Worm (Caenorhabditis elegans) whole organism, L2 larva: Measurements from ENCODE around the gene comt-1.
"Not testable (repeated sequence)": the region's sequence is repeated elsewhere in the genome, so short reads cannot be mapped to it uniquely, and the experiment has no call there.

ENCODE experiments used
- C34F6.9 ChIP-seq: fragments of 150-350 bp; optimal IDR thresholded peaks from 2 replicates; lab custom pipeline; 2014; ENCODE audit warnings: missing biosample characterization, missing genetic modification characterization
- F13H6.1 ChIP-seq: sonication (generic microtip); optimal IDR thresholded peaks from 2 replicates; lab custom pipeline; 2016; ENCODE audit warnings: missing genetic modification characterization, missing compliant biosample characterization
- R02D3.7 ChIP-seq: fragments of 150-350 bp; optimal IDR thresholded peaks from 2 replicates; lab custom pipeline; 2014; ENCODE audit warnings: missing biosample characterization, missing genetic modification characterization
- Y55F3AM.14 ChIP-seq: fragments of 200-800 bp; sonication (Bioruptor generic); optimal IDR thresholded peaks from 2 replicates; lab custom pipeline; 2018; ENCODE audit warnings: mild to moderate bottlenecking, missing genetic modification characterization, missing compliant biosample characterization
- ZK546.5 ChIP-seq: sonication (generic microtip); optimal IDR thresholded peaks from 2 replicates; lab custom pipeline; 2017; ENCODE audit warnings: missing biosample characterization, missing genetic modification characterization
- alr-1 ChIP-seq: fragments of 150-350 bp; optimal IDR thresholded peaks from 2 replicates; lab custom pipeline; 2014; ENCODE audit warnings: missing biosample characterization, missing genetic modification characterization
- aly-2 ChIP-seq: fragments of 150-350 bp; optimal IDR thresholded peaks from 2 replicates; lab custom pipeline; 2014; ENCODE audit warnings: missing biosample characterization, missing genetic modification characterization
- ama-1 ChIP-seq: fragments of 150-350 bp; optimal IDR thresholded peaks from 2 replicates; lab custom pipeline; 2018; ENCODE audit warnings: inconsistent platforms
- blmp-1 ChIP-seq: sonication (generic microtip); optimal IDR thresholded peaks from 2 replicates; lab custom pipeline; 2017; ENCODE audit warnings: missing genetic modification characterization, mild to moderate bottlenecking, missing compliant biosample characterization, antibody characterized with exemption, moderate library complexity; ENCODE audit not compliant: insufficient read depth
- crh-2 ChIP-seq: sonication (generic microtip); optimal IDR thresholded peaks from 2 replicates; lab custom pipeline; 2017; ENCODE audit warnings: missing biosample characterization, missing genetic modification characterization
- dmd-4 ChIP-seq: sonication (generic microtip); optimal IDR thresholded peaks from 2 replicates; lab custom pipeline; 2017; ENCODE audit warnings: missing biosample characterization, missing genetic modification characterization
- egl-27 ChIP-seq: sonication (generic microtip); optimal IDR thresholded peaks from 3 replicates; lab custom pipeline; 2017; ENCODE audit warnings: missing biosample characterization, missing genetic modification reagents, missing genetic modification characterization
- elt-3 ChIP-seq: sonication (generic microtip); optimal IDR thresholded peaks from 2 replicates; lab custom pipeline; 2017; ENCODE audit warnings: missing biosample characterization, missing genetic modification characterization
- fos-1 ChIP-seq: fragments of 150-350 bp; optimal IDR thresholded peaks from 2 replicates; lab custom pipeline; 2014; ENCODE audit warnings: missing biosample characterization, missing genetic modification characterization
- gmeb-1 ChIP-seq: fragments of 150-350 bp; optimal IDR thresholded peaks from 2 replicates; lab custom pipeline; 2014; ENCODE audit warnings: missing biosample characterization, missing genetic modification characterization
- lin-11 ChIP-seq: fragments of 150-350 bp; sonication (generic microtip); optimal IDR thresholded peaks from 2 replicates; lab custom pipeline; 2014; ENCODE audit warnings: missing biosample characterization, missing genetic modification characterization, inconsistent platforms, mixed read lengths
- lin-13 ChIP-seq: fragments of 150-350 bp; optimal IDR thresholded peaks from 2 replicates; lab custom pipeline; 2014; ENCODE audit warnings: missing biosample characterization, missing genetic modification reagents, missing genetic modification characterization
- lin-39 ChIP-seq: fragments of 150-350 bp; optimal IDR thresholded peaks from 2 replicates; lab custom pipeline; 2014; ENCODE audit warnings: missing biosample characterization, missing genetic modification reagents, missing genetic modification characterization
- lsy-2 ChIP-seq, 2 experiments: fragments of 150-350 bp in 1 of 2; sonication (generic microtip) in 1 of 2; optimal IDR thresholded peaks; 2 replicates each; lab custom pipeline; 2014 to 2017; ENCODE audit warnings: missing biosample characterization in 2 of 2, missing genetic modification characterization in 2 of 2
- mab-5 ChIP-seq: fragments of 150-350 bp; optimal IDR thresholded peaks from 2 replicates; lab custom pipeline; 2014; ENCODE audit warnings: missing biosample characterization, missing genetic modification characterization
- mbf-1 ChIP-seq: sonication (generic microtip); optimal IDR thresholded peaks from 2 replicates; lab custom pipeline; 2017; ENCODE audit warnings: missing biosample characterization, missing genetic modification characterization
- mdl-1 ChIP-seq, 2 experiments: fragments of 150-350 bp in 1 of 2; sonication (generic microtip) in 1 of 2; optimal IDR thresholded peaks; 2 replicates each; lab custom pipeline; 2017; ENCODE audit warnings: missing biosample characterization in 2 of 2, missing genetic modification characterization in 2 of 2
- nhr-10 ChIP-seq: sonication (generic microtip); optimal IDR thresholded peaks from 2 replicates; lab custom pipeline; 2017; ENCODE audit warnings: missing biosample characterization, missing genetic modification characterization
- nhr-11 ChIP-seq: fragments of 150-350 bp; optimal IDR thresholded peaks from 2 replicates; lab custom pipeline; 2014; ENCODE audit warnings: missing biosample characterization, missing genetic modification characterization
- nhr-12 ChIP-seq: fragments of 150-350 bp; optimal IDR thresholded peaks from 2 replicates; lab custom pipeline; 2014; ENCODE audit warnings: missing biosample characterization, missing genetic modification characterization
- nhr-129 ChIP-seq: fragments of 150-350 bp; optimal IDR thresholded peaks from 2 replicates; lab custom pipeline; 2014; ENCODE audit warnings: missing biosample characterization, missing genetic modification characterization
- nhr-21 ChIP-seq: fragments of 150-350 bp; optimal IDR thresholded peaks from 2 replicates; lab custom pipeline; 2014; ENCODE audit warnings: missing biosample characterization, missing genetic modification characterization
- nhr-23 ChIP-seq: fragments of 150-350 bp; optimal IDR thresholded peaks from 2 replicates; lab custom pipeline; 2014; ENCODE audit warnings: missing biosample characterization, missing genetic modification reagents, missing genetic modification characterization
- nhr-25 ChIP-seq: fragments of 150-350 bp; sonication (generic microtip); optimal IDR thresholded peaks from 3 replicates; lab custom pipeline; 2014; ENCODE audit warnings: missing biosample characterization, missing genetic modification characterization
- nhr-6 ChIP-seq: fragments of 150-350 bp; optimal IDR thresholded peaks from 2 replicates; lab custom pipeline; 2014; ENCODE audit warnings: missing biosample characterization, missing genetic modification characterization
- nhr-77 ChIP-seq: fragments of 150-350 bp; optimal IDR thresholded peaks from 2 replicates; lab custom pipeline; 2014; ENCODE audit warnings: missing biosample characterization, missing genetic modification characterization
- peb-1 ChIP-seq: fragments of 150-350 bp; optimal IDR thresholded peaks from 2 replicates; lab custom pipeline; 2014; ENCODE audit warnings: missing biosample characterization, missing genetic modification characterization
- sem-4 ChIP-seq: fragments of 150-350 bp; optimal IDR thresholded peaks from 2 replicates; lab custom pipeline; 2014; ENCODE audit warnings: missing biosample characterization, missing genetic modification reagents, missing genetic modification characterization
- skn-1 ChIP-seq: sonication (generic microtip); optimal IDR thresholded peaks from 2 replicates; lab custom pipeline; 2017; ENCODE audit warnings: missing biosample characterization, missing genetic modification characterization
- sma-3 ChIP-seq: sonication (generic microtip); optimal IDR thresholded peaks from 2 replicates; lab custom pipeline; 2016; ENCODE audit warnings: missing genetic modification reagents, missing genetic modification characterization, missing compliant biosample characterization
- sma-9 ChIP-seq, 2 experiments: fragments of 150-350 bp in 1 of 2; sonication (generic microtip) in 1 of 2; optimal IDR thresholded peaks; 2 replicates each; lab custom pipeline; 2014 to 2016; ENCODE audit warnings: missing genetic modification characterization in 2 of 2, mild to moderate bottlenecking in 1 of 2, missing biosample characterization in 1 of 2, missing compliant biosample characterization in 1 of 2, missing genetic modification reagents in 1 of 2, moderate library complexity in 1 of 2
- snpc-4 ChIP-seq: fragments of 150-350 bp; optimal IDR thresholded peaks from 2 replicates; lab custom pipeline; 2014; ENCODE audit warnings: missing biosample characterization, missing genetic modification characterization
- unc-39 ChIP-seq: fragments of 150-350 bp; optimal IDR thresholded peaks from 2 replicates; lab custom pipeline; 2014; ENCODE audit warnings: missing biosample characterization, missing genetic modification characterization
- unc-55 ChIP-seq: fragments of 150-350 bp; sonication (generic microtip); optimal IDR thresholded peaks from 3 replicates; lab custom pipeline; 2014; ENCODE audit warnings: missing biosample characterization, missing genetic modification reagents, missing genetic modification characterization
- unc-62 ChIP-seq: fragments of 150-350 bp; optimal IDR thresholded peaks from 2 replicates; lab custom pipeline; 2014; ENCODE audit warnings: missing biosample characterization, missing genetic modification reagents, missing genetic modification characterization
- zag-1 ChIP-seq: fragments of 150-350 bp; optimal IDR thresholded peaks from 2 replicates; lab custom pipeline; 2014; ENCODE audit warnings: missing biosample characterization, missing genetic modification characterization
- ztf-1 ChIP-seq: fragments of 200-800 bp; sonication (Bioruptor generic); conservative IDR thresholded peaks from 2 replicates; pipeline ENCODE4 v1.3.6; 2022; ENCODE audit warnings: missing genetic modification characterization, missing compliant biosample characterization
- ztf-11 ChIP-seq: sonication (generic microtip); optimal IDR thresholded peaks from 2 replicates; lab custom pipeline; 2017; ENCODE audit warnings: missing biosample characterization, missing genetic modification characterization
- ztf-4 ChIP-seq: fragments of 150-350 bp; optimal IDR thresholded peaks from 2 replicates; lab custom pipeline; 2014; ENCODE audit warnings: missing biosample characterization, missing genetic modification characterization

The comt-1 gene

ce11 chrX:2894273-2894672, 32.0 kb upstream of the comt-1 start, which contains the start of gene B0410.1:
B0410.1 (plus strand) TSS chrX:2894573.
- TF ChIP-seq mbf-1; snpc-4; unc-39 (tag; lab: Kevin White, UChicago): not testable (repeated sequence)

ce11 chrX:2893026-2893662, 30.9 kb upstream of the comt-1 start:
- TF ChIP-seq dmd-4 (tag; lab: Kevin White, UChicago) (no peak), nhr-25 (tag; lab: Kevin White, UChicago) (peak; percentile 82), crh-2 (tag; lab: Kevin White, UChicago) (no peak), sma-3 (GFP tag; lab: Kevin White, UChicago) (peak; percentile 74), nhr-21 (tag; lab: Kevin White, UChicago) (peak; percentile 82), nhr-129 (peak; percentile 33), sma-9 (GFP tag; optimal IDR thresholded peaks at IDR 0.05; lab: Kevin White, UChicago) (peak; percentile 84), sma-9 (tag; optimal IDR thresholded peaks at IDR 0.05; lab: Kevin White, UChicago) (no peak), fos-1 (tag; lab: Kevin White, UChicago) (no peak), Y55F3AM.14 (GFP tag; lab: Kevin White, UChicago) (no peak), nhr-6 (no peak)
- TF ChIP-seq, all 48 proteins: peak for 5

ce11 chrX:2891879-2892278, 29.6 kb upstream of the comt-1 start:
- TF ChIP-seq C34F6.9 (tag; lab: Kevin White, UChicago) (no peak), snpc-4 (peak; percentile 92)

ce11 chrX:2891141-2891739, 29.0 kb upstream of the comt-1 start, which contains the start of gene B0410.3:
B0410.3 (minus strand) TSS chrX:2891491.
- peak; percentile 75 for TF ChIP-seq ama-1 (lab: Kevin White, UChicago)
- peak; percentile 51 for TF ChIP-seq nhr-6
- no peak for TF ChIP-seq gmeb-1 (tag; lab: Kevin White, UChicago)
- no peak for TF ChIP-seq aly-2 (tag; lab: Kevin White, UChicago)
- TF ChIP-seq C34F6.9 (tag; lab: Kevin White, UChicago), result peak; percentile 17
- peak; percentile 74 for TF ChIP-seq sma-3 (GFP tag; lab: Kevin White, UChicago)
- TF ChIP-seq blmp-1 (tag; lab: Kevin White, UChicago), result peak; percentile 81
- TF ChIP-seq crh-2 (tag; lab: Kevin White, UChicago), result peak; percentile 53
- TF ChIP-seq elt-3 (tag; lab: Kevin White, UChicago), result no peak
- TF ChIP-seq ztf-4 (tag; lab: Kevin White, UChicago), result peak; percentile 58
- peak in 1 of 2 experiments; percentile 47 for TF ChIP-seq lsy-2 (tag; optimal IDR thresholded peaks at IDR 0.05; lab: Kevin White, UChicago)
- no peak for TF ChIP-seq nhr-10 (tag; lab: Kevin White, UChicago)
- no peak for TF ChIP-seq fos-1 (tag; lab: Kevin White, UChicago)
- TF ChIP-seq nhr-23 (tag; lab: Kevin White, UChicago), result no peak
- no peak for TF ChIP-seq ztf-11 (tag; lab: Kevin White, UChicago)
- peak; percentile 90 for TF ChIP-seq nhr-129
- TF ChIP-seq zag-1 (tag; lab: Kevin White, UChicago), result no peak
- TF ChIP-seq unc-62 (GFP tag; lab: Kevin White, UChicago), result no peak
- TF ChIP-seq F13H6.1, result peak; percentile 31
- peak; percentile 53 to 66 for TF ChIP-seq mdl-1 (tag; optimal IDR thresholded peaks at IDR 0.05; lab: Kevin White, UChicago)
- no peak for TF ChIP-seq lin-39 (tag; lab: Kevin White, UChicago)
- no peak for TF ChIP-seq Y55F3AM.14 (GFP tag; lab: Kevin White, UChicago)
- no peak for TF ChIP-seq nhr-11 (tag; lab: Kevin White, UChicago)
- no peak for TF ChIP-seq skn-1 (tag; lab: Kevin White, UChicago)
- TF ChIP-seq nhr-25 (tag; lab: Kevin White, UChicago), result peak; percentile 92
- TF ChIP-seq sem-4 (tag; lab: Kevin White, UChicago), result peak; percentile 59
- no peak for TF ChIP-seq nhr-12 (tag; lab: Kevin White, UChicago)
- TF ChIP-seq snpc-4, result no peak
- TF ChIP-seq peb-1, result no peak
- TF ChIP-seq ZK546.5 (tag; lab: Kevin White, UChicago), result no peak
- peak; percentile 65 for TF ChIP-seq egl-27 (tag; lab: Kevin White, UChicago)
- no peak for TF ChIP-seq unc-39 (tag; lab: Kevin White, UChicago)
- TF ChIP-seq ztf-1 (GFP tag; lab: Robert Waterston, UW), result no peak
- TF ChIP-seq nhr-77 (tag; lab: Kevin White, UChicago), result no peak
- peak; percentile 94 for TF ChIP-seq sma-9 (GFP tag; optimal IDR thresholded peaks at IDR 0.05; lab: Kevin White, UChicago)
- no peak for TF ChIP-seq sma-9 (tag; optimal IDR thresholded peaks at IDR 0.05; lab: Kevin White, UChicago)
- TF ChIP-seq lin-11 (tag; lab: Kevin White, UChicago), result no peak
- peak; percentile 94 for TF ChIP-seq nhr-21 (tag; lab: Kevin White, UChicago)
- TF ChIP-seq R02D3.7 (tag; lab: Kevin White, UChicago), result no peak
- no peak for TF ChIP-seq mbf-1
- TF ChIP-seq lin-13 (GFP tag; lab: Kevin White, UChicago), result no peak
- TF ChIP-seq alr-1 (tag; lab: Kevin White, UChicago), result no peak
- no peak for TF ChIP-seq mab-5
- TF ChIP-seq unc-55 (GFP tag; lab: Kevin White, UChicago), result no peak
- TF ChIP-seq, all 48 proteins: peak for 16
